5 worm cellular contexts compared by ENCODE assay signal in genomic region chrIII:3867378-3867904, ce11.
TF ChIP-seq lines count a peak whose summit lies in the region.

Gene rpl-3, plus strand, starts transcription at chrIII:3867854.

TF ChIP-seq in whole organism, L1 larva, 84 proteins besides CTCF, POLR2A, EP300 and RAD21 (continues in another document):
- TF ChIP-seq C34B4.2 (tag; optimal IDR thresholded peaks at IDR 0.05; lab: Kevin White, UChicago) (peak; percentile 99), efl-1 (optimal IDR thresholded peaks at IDR 0.05; lab: Kevin White, UChicago) (peak; percentile 100), efl-1 (GFP tag; optimal IDR thresholded peaks at IDR 0.05 in 1 of 2; lab: Kevin White, UChicago) (peak; percentile 100), mef-2 (tag; optimal IDR thresholded peaks at IDR 0.05; lab: Kevin White, UChicago) (peak; percentile 98), pqm-1 (tag; optimal IDR thresholded peaks at IDR 0.05; lab: Kevin White, UChicago) (peak; percentile 92), unc-130 (tag; optimal IDR thresholded peaks at IDR 0.05; lab: Kevin White, UChicago) (peak; percentile 100), aha-1 (tag; optimal IDR thresholded peaks at IDR 0.05; lab: Kevin White, UChicago) (peak; percentile 99), ceh-90 (tag; optimal IDR thresholded peaks at IDR 0.05; lab: Kevin White, UChicago) (peak; percentile 78), nhr-77 (tag; optimal IDR thresholded peaks at IDR 0.05; lab: Kevin White, UChicago) (peak; percentile 100), irx-1 (tag; optimal IDR thresholded peaks at IDR 0.05; lab: Kevin White, UChicago) (peak; percentile 100), C16A3.4 (tag; optimal IDR thresholded peaks at IDR 0.05; lab: Kevin White, UChicago) (peak; percentile 100), sup-37 (GFP tag; optimal IDR thresholded peaks at IDR 0.05; lab: Kevin White, UChicago) (peak; percentile 100), alr-1 (tag; optimal IDR thresholded peaks at IDR 0.05; lab: Kevin White, UChicago; ENCODE audit: borderline replicate concordance) (no peak), swsn-7 (tag; optimal IDR thresholded peaks at IDR 0.05; lab: Kevin White, UChicago) (peak; percentile 100), nhr-85 (tag; lab: Kevin White, UChicago) (peak; percentile 100), ztf-4 (tag; optimal IDR thresholded peaks at IDR 0.05; lab: Kevin White, UChicago) (peak; percentile 100), ztf-11 (tag; optimal IDR thresholded peaks at IDR 0.05; lab: Kevin White, UChicago) (peak; percentile 99 to 100), nhr-237 (tag; optimal IDR thresholded peaks at IDR 0.05; lab: Kevin White, UChicago) (peak; percentile 100)

TF ChIP-seq in whole organism, L3 larva, 47 proteins besides CTCF, POLR2A, EP300 and RAD21 (continues in another document):
- peak; percentile 85 for TF ChIP-seq ZK546.5 (tag; optimal IDR thresholded peaks at IDR 0.05; lab: Kevin White, UChicago)
- peak; percentile 94 for TF ChIP-seq ama-1 (optimal IDR thresholded peaks at IDR 0.05; lab: Kevin White, UChicago)
- peak; percentile 98 for TF ChIP-seq daf-12 (tag; optimal IDR thresholded peaks at IDR 0.05; lab: Kevin White, UChicago)
- no peak for TF ChIP-seq ceh-9 (tag; optimal IDR thresholded peaks at IDR 0.05; lab: Kevin White, UChicago)
- TF ChIP-seq lin-39 (tag; optimal IDR thresholded peaks at IDR 0.05; lab: Kevin White, UChicago) = peak; percentile 100
- TF ChIP-seq eor-1 (tag; optimal IDR thresholded peaks at IDR 0.05; lab: Kevin White, UChicago) = peak in 1 of 2 experiments; percentile 21
- peak; percentile 98 for TF ChIP-seq egl-5 (tag; optimal IDR thresholded peaks at IDR 0.05; lab: Kevin White, UChicago)
- peak; percentile 98 for TF ChIP-seq R02D3.7 (tag; optimal IDR thresholded peaks at IDR 0.05; lab: Kevin White, UChicago)
- peak; percentile 99 for TF ChIP-seq egl-27 (tag; optimal IDR thresholded peaks at IDR 0.05; lab: Kevin White, UChicago)
- peak; percentile 100 for TF ChIP-seq pha-4 (tag; optimal IDR thresholded peaks at IDR 0.05; lab: Kevin White, UChicago)
- peak; percentile 98 for TF ChIP-seq ceh-28 (tag; optimal IDR thresholded peaks at IDR 0.05; lab: Kevin White, UChicago)
- TF ChIP-seq lin-15B (tag; optimal IDR thresholded peaks at IDR 0.05; lab: Kevin White, UChicago) = peak; percentile 100
- TF ChIP-seq nhr-23 (tag; optimal IDR thresholded peaks at IDR 0.05; lab: Kevin White, UChicago) = peak; percentile 100
- TF ChIP-seq fos-1 (tag; optimal IDR thresholded peaks at IDR 0.05; lab: Kevin White, UChicago) = peak; percentile 100
- no peak for TF ChIP-seq mml-1 (tag; optimal IDR thresholded peaks at IDR 0.05; lab: Kevin White, UChicago)
- peak; percentile 100 for TF ChIP-seq nhr-11 (tag; optimal IDR thresholded peaks at IDR 0.05; lab: Kevin White, UChicago)
- TF ChIP-seq nhr-28 (tag; optimal IDR thresholded peaks at IDR 0.05; lab: Kevin White, UChicago) = peak; percentile 99
- peak; percentile 100 for TF ChIP-seq unc-62 (GFP tag; optimal IDR thresholded peaks at IDR 0.05; lab: Kevin White, UChicago)
- TF ChIP-seq pqm-1 (tag; optimal IDR thresholded peaks at IDR 0.05; lab: Kevin White, UChicago) = peak; percentile 99

TF ChIP-seq in whole organism, early embryonic, 17 proteins besides CTCF, POLR2A, EP300 and RAD21:
- TF ChIP-seq sea-1 (GFP tag; conservative IDR thresholded peaks at IDR 0.05; lab: Robert Waterston, UW) (peak; percentile 99), aly-1 (tag; optimal IDR thresholded peaks at IDR 0.05; lab: Kevin White, UChicago) (peak; percentile 68), ama-1 (optimal IDR thresholded peaks at IDR 0.05; lab: Kevin White, UChicago) (no peak), B0310.2 (tag; optimal IDR thresholded peaks at IDR 0.05; lab: Kevin White, UChicago) (peak; percentile 94), tbx-11 (GFP tag; IDR thresholded peaks at IDR 0.05; lab: Robert Waterston, UW) (peak; percentile 85), tra-4 (tag; optimal IDR thresholded peaks at IDR 0.05; lab: Kevin White, UChicago) (peak; percentile 96), tbx-37 (GFP tag; conservative IDR thresholded peaks at IDR 0.05; lab: Robert Waterston, UW) (peak; percentile 91), flt-1 (GFP tag; IDR thresholded peaks at IDR 0.05; lab: Robert Waterston, UW) (peak; percentile 95), ets-7 (tag; optimal IDR thresholded peaks at IDR 0.05; lab: Kevin White, UChicago) (peak; percentile 89), ceh-13 (GFP tag; optimal IDR thresholded peaks at IDR 0.05; lab: Kevin White, UChicago) (peak; percentile 85), F13C5.2 (tag; optimal IDR thresholded peaks at IDR 0.05; lab: Kevin White, UChicago) (peak; percentile 100), hmbx-1 (tag; optimal IDR thresholded peaks at IDR 0.05; lab: Kevin White, UChicago) (peak; percentile 90), hnd-1 (tag; optimal IDR thresholded peaks at IDR 0.05; lab: Kevin White, UChicago) (peak; percentile 80), ceh-36 (tag; optimal IDR thresholded peaks at IDR 0.05; lab: Kevin White, UChicago) (peak; percentile 91), pes-1 (GFP tag; IDR thresholded peaks at IDR 0.05; lab: Robert Waterston, UW) (peak; percentile 93), hmg-4 (GFP tag; optimal IDR thresholded peaks at IDR 0.05; lab: Kevin White, UChicago) (peak; percentile 98), scrt-1 (GFP tag; IDR thresholded peaks at IDR 0.05; lab: Robert Waterston, UW) (peak; percentile 90)
TF ChIP-seq in whole organism, early embryonic: peak in this region for 16.

TF ChIP-seq in whole organism, midembryonic, 9 proteins besides CTCF, POLR2A, EP300 and RAD21:
- TF ChIP-seq ref-1 (GFP tag; conservative IDR thresholded peaks at IDR 0.05; lab: Robert Waterston, UW) (peak; percentile 70), flt-1 (GFP tag; IDR thresholded peaks at IDR 0.05; lab: Robert Waterston, UW) (peak; percentile 99), cog-1 (tag; optimal IDR thresholded peaks at IDR 0.05; lab: Kevin White, UChicago) (peak; percentile 100), tab-1 (GFP tag; IDR thresholded peaks at IDR 0.05; lab: Robert Waterston, UW) (peak; percentile 88; the same call in 1 of the 2 replicates), ztf-23 (GFP tag; IDR thresholded peaks at IDR 0.05; lab: Robert Waterston, UW) (peak; percentile 98), ztf-29 (GFP tag; IDR thresholded peaks at IDR 0.05; lab: Robert Waterston, UW) (peak; percentile 98), T22C8.4 (GFP tag; IDR thresholded peaks at IDR 0.05; lab: Robert Waterston, UW) (peak; percentile 96), klf-2 (GFP tag; conservative IDR thresholded peaks at IDR 0.05; lab: Robert Waterston, UW) (peak; percentile 91), med-1 (GFP tag; optimal IDR thresholded peaks at IDR 0.05; lab: Kevin White, UChicago; ENCODE audit: insufficient read depth) (peak; percentile 69)

TF ChIP-seq in whole organism, young adult, 124 proteins besides CTCF, POLR2A, EP300 and RAD21 (continues in another document):
- TF ChIP-seq nhr-179 (tag; optimal IDR thresholded peaks at IDR 0.05; lab: Kevin White, UChicago) = peak; percentile 68
- TF ChIP-seq attf-3 (GFP tag; conservative IDR thresholded peaks at IDR 0.05; lab: Robert Waterston, UW) = peak; percentile 94
- peak; percentile 100 for TF ChIP-seq B0019.2 (GFP tag; conservative IDR thresholded peaks at IDR 0.05; lab: Robert Waterston, UW)
- peak; percentile 98 for TF ChIP-seq cebp-1 (GFP tag; IDR thresholded peaks at IDR 0.05; lab: Robert Waterston, UW)
- peak; percentile 100 for TF ChIP-seq cebp-1 (tag; optimal IDR thresholded peaks at IDR 0.05; lab: Kevin White, UChicago)
- TF ChIP-seq madf-8 (GFP tag; conservative IDR thresholded peaks at IDR 0.05; lab: Robert Waterston, UW) = peak; percentile 96
- peak; percentile 95 for TF ChIP-seq T07F8.4 (tag; optimal IDR thresholded peaks at IDR 0.05; lab: Kevin White, UChicago)
- TF ChIP-seq efl-1 (GFP tag; optimal IDR thresholded peaks at IDR 0.05; lab: Kevin White, UChicago) = peak; percentile 100
- peak; percentile 100 for TF ChIP-seq tlf-1 (GFP tag; optimal IDR thresholded peaks at IDR 0.05; lab: Kevin White, UChicago)
- peak; percentile 98 for TF ChIP-seq sea-2 (GFP tag; IDR thresholded peaks at IDR 0.05; lab: Robert Waterston, UW)
- TF ChIP-seq unc-130 (GFP tag; optimal IDR thresholded peaks at IDR 0.05; lab: Kevin White, UChicago) = peak; percentile 98
- peak; percentile 95 to 99 for TF ChIP-seq rec-8 (tag; optimal IDR thresholded peaks at IDR 0.05; lab: Kevin White, UChicago)
- peak; percentile 100 for TF ChIP-seq cebp-2 (GFP tag; IDR thresholded peaks at IDR 0.05; lab: Robert Waterston, UW)
- TF ChIP-seq egl-18 (GFP tag; IDR thresholded peaks at IDR 0.05; lab: Robert Waterston, UW) = peak; percentile 100
- TF ChIP-seq akir-1 (GFP tag; optimal IDR thresholded peaks at IDR 0.05; lab: Kevin White, UChicago) = peak; percentile 93
- no peak for TF ChIP-seq ama-1 (optimal IDR thresholded peaks at IDR 0.05; lab: Kevin White, UChicago)
- TF ChIP-seq ama-1 (GFP tag; optimal IDR thresholded peaks at IDR 0.05; lab: Kevin White, UChicago) = peak; percentile 83 to 92
- TF ChIP-seq rpc-1 (optimal IDR thresholded peaks at IDR 0.05; lab: Kevin White, UChicago) = peak; percentile 52
- TF ChIP-seq rpc-1 (tag; optimal IDR thresholded peaks at IDR 0.05; lab: Kevin White, UChicago) = peak; percentile 21
- TF ChIP-seq Y79H2A.3 (GFP tag; conservative IDR thresholded peaks at IDR 0.05; lab: Robert Waterston, UW) = peak; percentile 100
- peak; percentile 100 for TF ChIP-seq let-526 (GFP tag; IDR thresholded peaks at IDR 0.05; lab: Robert Waterston, UW)
- peak; percentile 94 for TF ChIP-seq egrh-3 (GFP tag; IDR thresholded peaks at IDR 0.05; lab: Robert Waterston, UW)
- TF ChIP-seq snpc-3.4 (tag; optimal IDR thresholded peaks at IDR 0.05; lab: Kevin White, UChicago) = peak; percentile 99
- peak; percentile 99 for TF ChIP-seq F23B12.7 (tag; optimal IDR thresholded peaks at IDR 0.05; lab: Kevin White, UChicago; ENCODE audit: insufficient read depth)
- peak; percentile 92 for TF ChIP-seq mxl-1 (tag; optimal IDR thresholded peaks at IDR 0.05; lab: Kevin White, UChicago)
- peak; percentile 100 for TF ChIP-seq nhr-80 (tag; optimal IDR thresholded peaks at IDR 0.05; lab: Kevin White, UChicago)
- peak; percentile 100 for TF ChIP-seq Y67H2A.10 (GFP tag; conservative IDR thresholded peaks at IDR 0.05; lab: Robert Waterston, UW)
- TF ChIP-seq nhr-90 (tag; optimal IDR thresholded peaks at IDR 0.05; lab: Kevin White, UChicago) = peak; percentile 99
- TF ChIP-seq Y56A3A.18 (GFP tag; IDR thresholded peaks at IDR 0.05; lab: Robert Waterston, UW) = peak; percentile 100
- peak; percentile 98 for TF ChIP-seq die-1 (tag; optimal IDR thresholded peaks at IDR 0.05; lab: Kevin White, UChicago)
- peak; percentile 98 for TF ChIP-seq snpc-1.3 (tag; optimal IDR thresholded peaks at IDR 0.05; lab: Kevin White, UChicago; ENCODE audit: insufficient read depth)
- peak; percentile 99 for TF ChIP-seq zim-3 (tag; optimal IDR thresholded peaks at IDR 0.05; lab: Kevin White, UChicago)
- TF ChIP-seq snpc-1.1 (tag; optimal IDR thresholded peaks at IDR 0.05; lab: Kevin White, UChicago; ENCODE audit: insufficient read depth) = peak; percentile 90
- peak; percentile 100 for TF ChIP-seq nfyb-1 (GFP tag; IDR thresholded peaks at IDR 0.05; lab: Robert Waterston, UW)
- TF ChIP-seq him-1 (tag; optimal IDR thresholded peaks at IDR 0.05; lab: Kevin White, UChicago) = peak; percentile 99

Comparison
In these comparisons a context has a peak if more than half of its experiments do, and no peak if none do; other contexts are left out.
1. Of the 8 proteins assayed by ChIP-seq in both whole organism, young adult and whole organism, L1 larva: peak only in whole organism, young adult: none; only in whole organism, L1 larva: none; in both: ama-1, dpl-1, efl-1, lin-35, nhr-90, snpc-4 and 2 more; in neither: 0.